Worm (Caenorhabditis elegans) whole organism, L2 larva: Measurements from ENCODE around the gene vab-3.

Experiments
- F13H6.1 ChIP-seq: sonication (generic microtip); optimal IDR thresholded peaks from 2 replicates; lab custom pipeline; 2016; ENCODE audit warnings: missing genetic modification characterization, missing compliant biosample characterization
- R02D3.7 ChIP-seq: fragments of 150-350 bp; optimal IDR thresholded peaks from 2 replicates; lab custom pipeline; 2014; ENCODE audit warnings: missing biosample characterization, missing genetic modification characterization
- Y55F3AM.14 ChIP-seq: fragments of 200-800 bp; sonication (Bioruptor generic); optimal IDR thresholded peaks from 2 replicates; lab custom pipeline; 2018; ENCODE audit warnings: mild to moderate bottlenecking, missing genetic modification characterization, missing compliant biosample characterization
- aly-2 ChIP-seq: fragments of 150-350 bp; optimal IDR thresholded peaks from 2 replicates; lab custom pipeline; 2014; ENCODE audit warnings: missing biosample characterization, missing genetic modification characterization
- ama-1 ChIP-seq: fragments of 150-350 bp; optimal IDR thresholded peaks from 2 replicates; lab custom pipeline; 2018; ENCODE audit warnings: inconsistent platforms
- blmp-1 ChIP-seq: sonication (generic microtip); optimal IDR thresholded peaks from 2 replicates; lab custom pipeline; 2017; ENCODE audit warnings: missing genetic modification characterization, mild to moderate bottlenecking, missing compliant biosample characterization, antibody characterized with exemption, moderate library complexity; ENCODE audit not compliant: insufficient read depth
- ceh-16 ChIP-seq: fragments of 150-350 bp; optimal IDR thresholded peaks from 2 replicates; lab custom pipeline; 2014; ENCODE audit warnings: missing biosample characterization, missing genetic modification characterization
- ceh-82 ChIP-seq: fragments of 150-350 bp; optimal IDR thresholded peaks from 2 replicates; lab custom pipeline; 2014; ENCODE audit warnings: missing biosample characterization, missing genetic modification characterization
- crh-2 ChIP-seq: sonication (generic microtip); optimal IDR thresholded peaks from 2 replicates; lab custom pipeline; 2017; ENCODE audit warnings: missing biosample characterization, missing genetic modification characterization
- dmd-4 ChIP-seq: sonication (generic microtip); optimal IDR thresholded peaks from 2 replicates; lab custom pipeline; 2017; ENCODE audit warnings: missing biosample characterization, missing genetic modification characterization
- egl-27 ChIP-seq: sonication (generic microtip); optimal IDR thresholded peaks from 3 replicates; lab custom pipeline; 2017; ENCODE audit warnings: missing biosample characterization, missing genetic modification reagents, missing genetic modification characterization
- elt-1 ChIP-seq: fragments of 150-350 bp; optimal IDR thresholded peaks from 2 replicates; lab custom pipeline; 2014; ENCODE audit warnings: missing biosample characterization, missing genetic modification characterization
- elt-3 ChIP-seq: sonication (generic microtip); optimal IDR thresholded peaks from 2 replicates; lab custom pipeline; 2017; ENCODE audit warnings: missing biosample characterization, missing genetic modification characterization
- fos-1 ChIP-seq: fragments of 150-350 bp; optimal IDR thresholded peaks from 2 replicates; lab custom pipeline; 2014; ENCODE audit warnings: missing biosample characterization, missing genetic modification characterization
- lin-11 ChIP-seq: fragments of 150-350 bp; sonication (generic microtip); optimal IDR thresholded peaks from 2 replicates; lab custom pipeline; 2014; ENCODE audit warnings: missing biosample characterization, missing genetic modification characterization, inconsistent platforms, mixed read lengths
- lin-39 ChIP-seq: fragments of 150-350 bp; optimal IDR thresholded peaks from 2 replicates; lab custom pipeline; 2014; ENCODE audit warnings: missing biosample characterization, missing genetic modification reagents, missing genetic modification characterization
- mdl-1 ChIP-seq, 2 experiments: fragments of 150-350 bp in 1 of 2; sonication (generic microtip) in 1 of 2; optimal IDR thresholded peaks; 2 replicates each; lab custom pipeline; 2017; ENCODE audit warnings: missing biosample characterization in 2 of 2, missing genetic modification characterization in 2 of 2
- nhr-10 ChIP-seq: sonication (generic microtip); optimal IDR thresholded peaks from 2 replicates; lab custom pipeline; 2017; ENCODE audit warnings: missing biosample characterization, missing genetic modification characterization
- nhr-11 ChIP-seq: fragments of 150-350 bp; optimal IDR thresholded peaks from 2 replicates; lab custom pipeline; 2014; ENCODE audit warnings: missing biosample characterization, missing genetic modification characterization
- nhr-12 ChIP-seq: fragments of 150-350 bp; optimal IDR thresholded peaks from 2 replicates; lab custom pipeline; 2014; ENCODE audit warnings: missing biosample characterization, missing genetic modification characterization
- nhr-129 ChIP-seq: fragments of 150-350 bp; optimal IDR thresholded peaks from 2 replicates; lab custom pipeline; 2014; ENCODE audit warnings: missing biosample characterization, missing genetic modification characterization
- nhr-23 ChIP-seq: fragments of 150-350 bp; optimal IDR thresholded peaks from 2 replicates; lab custom pipeline; 2014; ENCODE audit warnings: missing biosample characterization, missing genetic modification reagents, missing genetic modification characterization
- nhr-25 ChIP-seq: fragments of 150-350 bp; sonication (generic microtip); optimal IDR thresholded peaks from 3 replicates; lab custom pipeline; 2014; ENCODE audit warnings: missing biosample characterization, missing genetic modification characterization
- nhr-6 ChIP-seq: fragments of 150-350 bp; optimal IDR thresholded peaks from 2 replicates; lab custom pipeline; 2014; ENCODE audit warnings: missing biosample characterization, missing genetic modification characterization
- nhr-77 ChIP-seq: fragments of 150-350 bp; optimal IDR thresholded peaks from 2 replicates; lab custom pipeline; 2014; ENCODE audit warnings: missing biosample characterization, missing genetic modification characterization
- sem-4 ChIP-seq: fragments of 150-350 bp; optimal IDR thresholded peaks from 2 replicates; lab custom pipeline; 2014; ENCODE audit warnings: missing biosample characterization, missing genetic modification reagents, missing genetic modification characterization
- snpc-4 ChIP-seq: fragments of 150-350 bp; optimal IDR thresholded peaks from 2 replicates; lab custom pipeline; 2014; ENCODE audit warnings: missing biosample characterization, missing genetic modification characterization
- unc-39 ChIP-seq: fragments of 150-350 bp; optimal IDR thresholded peaks from 2 replicates; lab custom pipeline; 2014; ENCODE audit warnings: missing biosample characterization, missing genetic modification characterization
- unc-55 ChIP-seq: fragments of 150-350 bp; sonication (generic microtip); optimal IDR thresholded peaks from 3 replicates; lab custom pipeline; 2014; ENCODE audit warnings: missing biosample characterization, missing genetic modification reagents, missing genetic modification characterization
- unc-62 ChIP-seq: fragments of 150-350 bp; optimal IDR thresholded peaks from 2 replicates; lab custom pipeline; 2014; ENCODE audit warnings: missing biosample characterization, missing genetic modification reagents, missing genetic modification characterization
- zag-1 ChIP-seq: fragments of 150-350 bp; optimal IDR thresholded peaks from 2 replicates; lab custom pipeline; 2014; ENCODE audit warnings: missing biosample characterization, missing genetic modification characterization
- ztf-1 ChIP-seq: fragments of 200-800 bp; sonication (Bioruptor generic); conservative IDR thresholded peaks from 2 replicates; pipeline ENCODE4 v1.3.6; 2022; ENCODE audit warnings: missing genetic modification characterization, missing compliant biosample characterization
- ztf-11 ChIP-seq: sonication (generic microtip); optimal IDR thresholded peaks from 2 replicates; lab custom pipeline; 2017; ENCODE audit warnings: missing biosample characterization, missing genetic modification characterization
- ztf-4 ChIP-seq: fragments of 150-350 bp; optimal IDR thresholded peaks from 2 replicates; lab custom pipeline; 2014; ENCODE audit warnings: missing biosample characterization, missing genetic modification characterization

Gene vab-3

ce11 chrX:10499590-10499989, at the start of gene vab-3:
vab-3 (plus strand) TSS chrX:10499890.
- TF ChIP-seq ztf-4 (no peak), nhr-129 (tag; lab: Kevin White, UChicago) (no peak), ztf-11 (tag; lab: Kevin White, UChicago) (no peak), dmd-4 (tag; lab: Kevin White, UChicago) (no peak), nhr-10 (tag; lab: Kevin White, UChicago) (no peak), elt-1 (tag; lab: Kevin White, UChicago) (no peak), ama-1 (no peak)

DNA sequence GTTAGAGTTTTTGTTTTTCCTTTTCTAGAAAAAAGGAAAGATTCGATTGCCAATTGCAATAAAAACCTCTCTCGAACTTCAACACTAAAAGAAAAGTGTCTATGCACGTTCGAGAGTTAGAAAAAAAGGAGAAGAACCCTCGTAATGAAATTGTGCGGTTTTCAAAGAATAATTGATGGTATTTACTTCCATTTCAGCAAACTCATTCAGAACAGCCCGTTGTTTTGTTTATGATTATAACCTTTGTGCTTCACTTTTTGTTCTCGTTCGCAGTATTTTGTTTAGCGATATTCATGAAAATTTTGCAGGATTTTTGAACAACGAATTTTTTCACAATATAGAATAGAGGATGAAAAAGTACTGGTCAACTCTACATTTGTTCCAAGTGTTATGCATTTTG, 45.7 kb upstream of the vab-3 start, which contains the start of gene lgc-41:
lgc-41 (plus strand) TSS at position 301 of the 400 bp plus-strand sequence.
- TF ChIP-seq crh-2 = no peak
- TF ChIP-seq nhr-12 = no peak
- TF ChIP-seq nhr-23 (tag; lab: Kevin White, UChicago) = no peak
- no peak for TF ChIP-seq ztf-1

DNA sequence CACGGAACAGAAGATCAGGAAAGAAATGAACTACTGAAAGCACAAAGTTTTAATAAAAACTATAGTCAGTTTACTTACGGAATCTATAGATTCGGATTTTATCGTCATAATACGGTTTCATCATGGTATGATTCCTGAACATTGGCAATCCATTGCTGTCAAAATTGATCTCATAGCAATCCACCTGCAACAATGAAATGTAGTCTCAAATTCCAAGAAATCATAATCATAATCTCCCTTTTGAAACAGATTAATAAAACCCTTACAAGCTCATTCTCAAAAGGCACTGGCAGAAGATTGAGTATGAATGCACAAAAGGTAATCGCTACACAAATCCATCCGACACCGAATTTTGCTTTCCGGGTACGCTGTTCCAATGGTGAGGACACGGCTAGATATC, 37.3 kb upstream of the vab-3 start:
- TF ChIP-seq unc-39 (tag; lab: Kevin White, UChicago) = no peak
- no peak for TF ChIP-seq ceh-16
- TF ChIP-seq lin-11 = no peak
- TF ChIP-seq R02D3.7 (tag; lab: Kevin White, UChicago) = no peak
- no peak for TF ChIP-seq egl-27 (tag; lab: Kevin White, UChicago)
- TF ChIP-seq nhr-77 (tag; lab: Kevin White, UChicago) = no peak
- no peak for TF ChIP-seq unc-62 (GFP tag; lab: Kevin White, UChicago)
- TF ChIP-seq dmd-4 (tag; lab: Kevin White, UChicago) = no peak
- no peak for TF ChIP-seq elt-3 (tag; lab: Kevin White, UChicago)
- no peak for TF ChIP-seq ztf-4
- TF ChIP-seq nhr-10 (tag; lab: Kevin White, UChicago) = no peak
- TF ChIP-seq aly-2 (tag; lab: Kevin White, UChicago) = no peak
- no peak for TF ChIP-seq nhr-25 (tag; lab: Kevin White, UChicago)
- no peak for TF ChIP-seq lin-39
- no peak for TF ChIP-seq snpc-4 (tag; lab: Kevin White, UChicago)
- no peak for TF ChIP-seq F13H6.1 (tag; lab: Kevin White, UChicago)
- TF ChIP-seq nhr-129 (tag; lab: Kevin White, UChicago) = no peak
- TF ChIP-seq ceh-82 (tag; lab: Kevin White, UChicago) = no peak
- no peak for TF ChIP-seq nhr-11 (tag; lab: Kevin White, UChicago)
- no peak for TF ChIP-seq ama-1

- no peak for TF ChIP-seq F13H6.1 (tag; lab: Kevin White, UChicago)
- no peak for TF ChIP-seq Y55F3AM.14 (GFP tag; lab: Kevin White, UChicago)
- no peak for TF ChIP-seq nhr-129 (tag; lab: Kevin White, UChicago)
- TF ChIP-seq unc-55 (GFP tag; lab: Kevin White, UChicago) = no peak
- no peak for TF ChIP-seq zag-1
- TF ChIP-seq nhr-12 = no peak
- TF ChIP-seq sem-4 (tag; lab: Kevin White, UChicago) = no peak
- no peak for TF ChIP-seq elt-1 (tag; lab: Kevin White, UChicago)
- no peak for TF ChIP-seq mdl-1 (tag; optimal IDR thresholded peaks at IDR 0.05; lab: Kevin White, UChicago)
- no peak for TF ChIP-seq nhr-77 (tag; lab: Kevin White, UChicago)
- TF ChIP-seq nhr-6 (tag; lab: Kevin White, UChicago) = no peak
- no peak for TF ChIP-seq dmd-4 (tag; lab: Kevin White, UChicago)
- TF ChIP-seq blmp-1 = no peak
These were observed 36.1 kb upstream of the vab-3 start, which contains the start of gene C39B10.1 for ce11 chrX:10463542-10463941. C39B10.1 (minus strand) TSS chrX:10463642.

ce11 chrX:10474998-10475577, 24.6 kb upstream of the vab-3 start, which contains the start of gene elt-4:
elt-4 (plus strand) TSS chrX:10475527.
- TF ChIP-seq ceh-82 (tag; lab: Kevin White, UChicago) = no peak
- peak; percentile 60 for TF ChIP-seq fos-1 (tag; lab: Kevin White, UChicago)
